Worm (Caenorhabditis elegans) whole organism, late embryonic: ENCODE data around the gene clp-4.

Experiments used
- C08G9.2 ChIP-seq: sonication (generic microtip); optimal IDR thresholded peaks from 2 replicates; lab custom pipeline; 2016; ENCODE audit warnings: mild to moderate bottlenecking, missing genetic modification characterization, moderate library complexity, missing compliant biosample characterization
- F13H6.1 ChIP-seq: sonication (generic microtip); optimal IDR thresholded peaks from 2 replicates; lab custom pipeline; 2016; ENCODE audit warnings: missing genetic modification characterization, missing compliant biosample characterization
- T23F11.4 ChIP-seq: fragments of 200-800 bp; sonication (Bioruptor generic); optimal IDR thresholded peaks from 2 replicates; lab custom pipeline; 2018; ENCODE audit warnings: mild to moderate bottlenecking, missing genetic modification characterization, missing compliant biosample characterization
- ahr-1 ChIP-seq: sonication (generic microtip); optimal IDR thresholded peaks from 2 replicates; lab custom pipeline; 2016; ENCODE audit warnings: missing genetic modification characterization, missing compliant biosample characterization
- ama-1 ChIP-seq: fragments of 150-350 bp; optimal IDR thresholded peaks from 2 replicates; lab custom pipeline; 2014
- ceh-14 ChIP-seq: sonication (generic microtip); optimal IDR thresholded peaks from 2 replicates; lab custom pipeline; 2016; ENCODE audit warnings: missing genotype, missing genetic modification characterization, missing compliant biosample characterization
- ceh-18 ChIP-seq: sonication (generic microtip); optimal IDR thresholded peaks from 2 replicates; lab custom pipeline; 2016; ENCODE audit warnings: missing genetic modification characterization, missing compliant biosample characterization
- ceh-19 ChIP-seq: fragments of 200-800 bp; sonication (Bioruptor generic); optimal IDR thresholded peaks from 2 replicates; lab custom pipeline; 2018; ENCODE audit warnings: mild to moderate bottlenecking, missing genetic modification characterization, missing compliant biosample characterization
- ceh-2 ChIP-seq: sonication (generic microtip); optimal IDR thresholded peaks from 2 replicates; lab custom pipeline; 2016; ENCODE audit warnings: missing genotype, missing genetic modification characterization, missing compliant biosample characterization
- ceh-22 ChIP-seq: sonication (generic microtip); optimal IDR thresholded peaks from 2 replicates; lab custom pipeline; 2017; ENCODE audit warnings: missing biosample characterization, missing genetic modification characterization
- ceh-24 ChIP-seq: sonication (generic microtip); optimal IDR thresholded peaks from 2 replicates; lab custom pipeline; 2016; ENCODE audit warnings: mild to moderate bottlenecking, missing genetic modification characterization, missing compliant biosample characterization
- ceh-30 ChIP-seq: fragments of 150-350 bp; optimal IDR thresholded peaks from 2 replicates; lab custom pipeline; 2014; ENCODE audit warnings: missing biosample characterization, missing genetic modification characterization
- ceh-34 ChIP-seq: sonication (generic microtip); optimal IDR thresholded peaks from 2 replicates; lab custom pipeline; 2016; ENCODE audit warnings: mild to moderate bottlenecking, missing genetic modification characterization, missing compliant biosample characterization
- ceh-45 ChIP-seq: fragments of 200-800 bp; sonication (Bioruptor generic); IDR thresholded peaks from 2 replicates; pipeline ENCODE4 v1.3.6; 2022; ENCODE audit warnings: missing genetic modification reagents, missing genetic modification characterization, missing compliant biosample characterization
- ceh-6 ChIP-seq: fragments of 200-800 bp; sonication (Bioruptor generic); optimal IDR thresholded peaks from 2 replicates; lab custom pipeline; 2018; ENCODE audit warnings: mild to moderate bottlenecking, missing genetic modification characterization, missing compliant biosample characterization
- che-1 ChIP-seq: sonication (generic microtip); optimal IDR thresholded peaks from 2 replicates; lab custom pipeline; 2016; ENCODE audit warnings: mild to moderate bottlenecking, missing genetic modification characterization, missing compliant biosample characterization
- dve-1 ChIP-seq: sonication (generic microtip); optimal IDR thresholded peaks from 2 replicates; lab custom pipeline; 2017; ENCODE audit warnings: antibody characterized with exemption, mild to moderate bottlenecking, missing genetic modification characterization, missing compliant biosample characterization
- ets-4 ChIP-seq: sonication (generic microtip); optimal IDR thresholded peaks from 2 replicates; lab custom pipeline; 2016; ENCODE audit warnings: missing genetic modification characterization, missing compliant biosample characterization
- fkh-10 ChIP-seq: fragments of 150-350 bp; optimal IDR thresholded peaks from 2 replicates; lab custom pipeline; 2014; ENCODE audit warnings: missing biosample characterization, missing genetic modification reagents, missing genetic modification characterization
- gmeb-2 ChIP-seq: sonication (generic microtip); optimal IDR thresholded peaks from 2 replicates; lab custom pipeline; 2016; ENCODE audit warnings: missing genetic modification characterization, inconsistent platforms, missing compliant biosample characterization
- hlh-6 ChIP-seq: sonication (generic microtip); optimal IDR thresholded peaks from 2 replicates; lab custom pipeline; 2016; ENCODE audit warnings: missing genotype, missing genetic modification characterization, missing compliant biosample characterization
- hlh-8 ChIP-seq: sonication (generic microtip); optimal IDR thresholded peaks from 2 replicates; lab custom pipeline; 2016; ENCODE audit warnings: missing genotype, missing genetic modification characterization, missing compliant biosample characterization
- madf-2 ChIP-seq: sonication (generic microtip); optimal IDR thresholded peaks from 2 replicates; lab custom pipeline; 2017; ENCODE audit warnings: missing genetic modification characterization, missing compliant biosample characterization
- nfya-1 ChIP-seq: sonication (generic microtip); optimal IDR thresholded peaks from 2 replicates; lab custom pipeline; 2017; ENCODE audit warnings: missing genetic modification characterization, mild to moderate bottlenecking, missing compliant biosample characterization, antibody characterized with exemption, moderate library complexity
- nhr-232 ChIP-seq: sonication (generic microtip); optimal IDR thresholded peaks from 2 replicates; lab custom pipeline; 2016; ENCODE audit warnings: missing genetic modification characterization, missing compliant biosample characterization
- pag-3 ChIP-seq: sonication (generic microtip); optimal IDR thresholded peaks from 2 replicates; lab custom pipeline; 2016; ENCODE audit warnings: missing compliant biosample characterization, missing genetic modification characterization, borderline replicate concordance
- pha-2 ChIP-seq: sonication (generic microtip); optimal IDR thresholded peaks from 2 replicates; lab custom pipeline; 2017; ENCODE audit warnings: mild to moderate bottlenecking, missing genetic modification characterization, missing compliant biosample characterization
- pha-4 ChIP-seq: fragments of 150-350 bp; optimal IDR thresholded peaks from 2 replicates; lab custom pipeline; 2018; ENCODE audit warnings: missing biosample characterization, missing genetic modification reagents, missing genetic modification characterization
- pqm-1 ChIP-seq: sonication (generic microtip); optimal IDR thresholded peaks from 2 replicates; lab custom pipeline; 2016; ENCODE audit warnings: missing genetic modification characterization, missing compliant biosample characterization
- rnt-1 ChIP-seq: sonication (generic microtip); optimal IDR thresholded peaks from 2 replicates; lab custom pipeline; 2016; ENCODE audit warnings: missing genetic modification characterization, missing compliant biosample characterization
- sdc-2 ChIP-seq: sonication (generic microtip); optimal IDR thresholded peaks from 2 replicates; lab custom pipeline; 2016; ENCODE audit warnings: missing genotype, missing genetic modification characterization, missing compliant biosample characterization
- sox-2 ChIP-seq: fragments of 200-800 bp; sonication (Bioruptor generic); IDR thresholded peaks from 2 replicates; pipeline ENCODE4 v1.3.6; 2022; ENCODE audit warnings: missing genetic modification reagents, missing genetic modification characterization, missing compliant biosample characterization
- sox-4 ChIP-seq: sonication (generic microtip); optimal IDR thresholded peaks from 2 replicates; lab custom pipeline; 2017; ENCODE audit warnings: mild to moderate bottlenecking, missing genetic modification characterization, inconsistent platforms, missing compliant biosample characterization
- tbx-7 ChIP-seq: sonication (generic microtip); optimal IDR thresholded peaks from 2 replicates; lab custom pipeline; 2016; ENCODE audit warnings: missing genotype, missing genetic modification characterization, missing compliant biosample characterization
- ttx-3 ChIP-seq: sonication (generic microtip); optimal IDR thresholded peaks from 2 replicates; lab custom pipeline; 2016; ENCODE audit warnings: missing genetic modification reagents, missing genetic modification characterization, missing compliant biosample characterization
- zip-5 ChIP-seq: sonication (generic microtip); optimal IDR thresholded peaks from 2 replicates; lab custom pipeline; 2016; ENCODE audit warnings: missing genetic modification characterization, missing compliant biosample characterization

clp-4 gene

ce11 chrIII:1764463-1764862 is 53.7 kb downstream of the clp-4 start:
- no peak for TF ChIP-seq ceh-19
- TF ChIP-seq ttx-3, result no peak
- TF ChIP-seq, all 69 proteins: peak for 0

ce11 chrIII:1763222-1763621 is 54.9 kb downstream of the clp-4 start, which contains the start of gene cnc-6:
Gene cnc-6 (plus strand): TSS chrIII:1763522.
- no peak for TF ChIP-seq sox-4
- TF ChIP-seq gmeb-2 (tag; lab: Kevin White, UChicago), result no peak
- no peak for TF ChIP-seq C08G9.2
- no peak for TF ChIP-seq ceh-19
- no peak for TF ChIP-seq ceh-18
- no peak for TF ChIP-seq nhr-232
- TF ChIP-seq sdc-2 (tag; lab: Kevin White, UChicago), result no peak

ce11 chrIII:1758632-1759031 is 59.5 kb downstream of the clp-4 start, which contains the start of gene Y46E12A.2:
Gene Y46E12A.2 (plus strand): TSS chrIII:1758932.
- no peak for TF ChIP-seq pha-2
- TF ChIP-seq ceh-6 (GFP tag; lab: Kevin White, UChicago), result no peak
- TF ChIP-seq fkh-10 (GFP tag; lab: Kevin White, UChicago), result no peak
- TF ChIP-seq ceh-19, result no peak
- no peak for TF ChIP-seq hlh-8 (tag; lab: Kevin White, UChicago)
- no peak for TF ChIP-seq rnt-1 (tag; lab: Kevin White, UChicago)
- TF ChIP-seq sox-2 (GFP tag; lab: Robert Waterston, UW), result no peak
- no peak for TF ChIP-seq che-1 (tag; lab: Kevin White, UChicago)
- no peak for TF ChIP-seq tbx-7 (tag; lab: Kevin White, UChicago)
- TF ChIP-seq ceh-24, result no peak
- no peak for TF ChIP-seq nfya-1 (tag; lab: Kevin White, UChicago)
- TF ChIP-seq ceh-45 (GFP tag; lab: Robert Waterston, UW), result no peak
- TF ChIP-seq ahr-1 (tag; lab: Kevin White, UChicago), result no peak
- no peak for TF ChIP-seq pha-4 (tag; lab: Kevin White, UChicago)
- TF ChIP-seq madf-2 (tag; lab: Kevin White, UChicago), result no peak
- TF ChIP-seq hlh-6 (tag; lab: Kevin White, UChicago), result no peak
- TF ChIP-seq ceh-34 (tag; lab: Kevin White, UChicago), result no peak
- TF ChIP-seq ama-1 (lab: Kevin White, UChicago), result no peak
- no peak for TF ChIP-seq dve-1 (tag; lab: Kevin White, UChicago)

- TF ChIP-seq ceh-2 (tag; lab: Kevin White, UChicago) (no peak), pag-3 (tag; lab: Kevin White, UChicago) (no peak), C08G9.2 (no peak), F13H6.1 (tag; lab: Kevin White, UChicago) (no peak), ceh-22 (tag; lab: Kevin White, UChicago) (no peak), ceh-14 (tag; lab: Kevin White, UChicago) (no peak), zip-5 (tag; lab: Kevin White, UChicago) (no peak), ets-4 (tag; lab: Kevin White, UChicago) (no peak), T23F11.4 (no peak), pqm-1 (no peak), ceh-30 (tag; lab: Kevin White, UChicago) (no peak), ttx-3 (no peak)
Observed at ce11 chrIII:1758151-1758550, 60.0 kb downstream of the clp-4 start, which contains the start of gene Y46E12A.5. Gene Y46E12A.5 (minus strand): TSS chrIII:1758251.
